Worm (Caenorhabditis elegans) whole organism, midembryonic: ENCODE results near the gene F26F12.8.

Experiments used
- cog-1 ChIP-seq: sonication (generic microtip); optimal IDR thresholded peaks from 2 replicates; lab custom pipeline; 2016; ENCODE audit warnings: missing genetic modification characterization, missing compliant biosample characterization
- tab-1 ChIP-seq: fragments of 200-800 bp; sonication (Bioruptor generic); IDR thresholded peaks from 2 replicates; pipeline ENCODE4 v1.3.6; 2022; ENCODE audit warnings: missing genetic modification characterization, missing compliant biosample characterization
- ztf-23 ChIP-seq: fragments of 200-800 bp; sonication (Bioruptor generic); IDR thresholded peaks from 2 replicates; pipeline ENCODE4 v1.3.6; 2022; ENCODE audit warnings: missing genetic modification reagents, missing genetic modification characterization, missing compliant biosample characterization

DNA sequence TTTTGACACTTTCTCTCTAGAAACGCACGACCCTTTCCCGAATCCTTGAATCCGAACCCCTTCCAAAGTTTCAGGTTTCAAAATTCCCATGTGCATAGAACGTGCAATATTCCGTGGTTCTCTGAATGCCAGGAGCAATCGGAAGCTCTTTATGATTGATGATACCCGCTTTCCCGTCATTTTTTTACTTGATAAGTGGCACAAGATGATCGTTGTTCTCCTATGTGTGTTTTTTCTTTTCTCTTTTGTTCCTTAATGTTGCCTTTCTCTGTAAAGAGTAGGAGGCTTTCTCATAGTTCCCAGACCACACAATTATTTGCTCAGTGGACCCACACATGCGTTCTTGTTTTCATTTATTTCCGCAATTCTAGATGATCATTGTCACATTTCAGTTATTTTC lies 26.5 kb upstream of the F26F12.8 start:
- TF ChIP-seq tab-1 (GFP tag; lab: Robert Waterston, UW) (no peak), cog-1 (tag; lab: Kevin White, UChicago) (no peak), ztf-23 (GFP tag; lab: Robert Waterston, UW) (no peak)
